Worm (Caenorhabditis elegans): ENCODE results near the gene T03G11.10.

DNA sequence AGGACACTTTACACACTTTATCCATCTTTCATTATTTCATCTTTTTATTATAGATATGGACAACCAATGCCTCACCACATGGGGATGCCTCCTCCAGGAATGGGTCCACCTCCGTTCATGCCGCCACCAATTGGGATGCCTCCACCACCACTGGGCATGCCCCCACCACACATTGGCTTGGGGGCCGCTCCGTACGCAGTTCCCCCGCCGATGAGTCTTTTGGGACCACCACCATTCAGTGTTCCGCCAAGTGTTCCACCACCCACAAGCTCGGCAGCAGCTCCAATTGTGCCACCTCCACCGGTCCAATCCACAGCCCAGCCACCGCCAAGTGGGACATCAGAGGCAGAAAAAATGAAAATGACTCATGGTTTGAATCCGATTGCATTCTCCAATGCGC lies 43.8 kb upstream of the T03G11.10 start:
- TF ChIP-seq unc-62 (GFP tag; optimal IDR thresholded peaks at IDR 0.05), result no peak
- no peak for TF ChIP-seq aly-2 (tag; optimal IDR thresholded peaks at IDR 0.05)
- no peak for TF ChIP-seq nhr-11 (tag; optimal IDR thresholded peaks at IDR 0.05)
- TF ChIP-seq ama-1 (optimal IDR thresholded peaks at IDR 0.05), result no peak
- TF ChIP-seq lin-13 (GFP tag; optimal IDR thresholded peaks at IDR 0.05), result no peak
- no peak for TF ChIP-seq egl-27 (tag; optimal IDR thresholded peaks at IDR 0.05)
- TF ChIP-seq ztf-11 (tag; optimal IDR thresholded peaks at IDR 0.05), result no peak
- TF ChIP-seq lin-39 (tag; optimal IDR thresholded peaks at IDR 0.05), result no peak
- TF ChIP-seq nhr-23 (tag; optimal IDR thresholded peaks at IDR 0.05), result no peak
- no peak for TF ChIP-seq nhr-10 (tag; optimal IDR thresholded peaks at IDR 0.05)
- no peak for TF ChIP-seq ztf-4 (tag; optimal IDR thresholded peaks at IDR 0.05)
- no peak for TF ChIP-seq skn-1 (tag; optimal IDR thresholded peaks at IDR 0.05)

Measured in whole organism, L2 larva.